Worm (Caenorhabditis elegans) whole organism, L2 larva: ENCODE measurements around the gene fipr-8.

Experiments
- R02D3.7 ChIP-seq: fragments of 150-350 bp; optimal IDR thresholded peaks from 2 replicates; lab custom pipeline; 2014; ENCODE audit warnings: missing biosample characterization, missing genetic modification characterization
- ZK546.5 ChIP-seq: sonication (generic microtip); optimal IDR thresholded peaks from 2 replicates; lab custom pipeline; 2017; ENCODE audit warnings: missing biosample characterization, missing genetic modification characterization
- crh-2 ChIP-seq: sonication (generic microtip); optimal IDR thresholded peaks from 2 replicates; lab custom pipeline; 2017; ENCODE audit warnings: missing biosample characterization, missing genetic modification characterization
- elt-1 ChIP-seq: fragments of 150-350 bp; optimal IDR thresholded peaks from 2 replicates; lab custom pipeline; 2014; ENCODE audit warnings: missing biosample characterization, missing genetic modification characterization
- lin-39 ChIP-seq: fragments of 150-350 bp; optimal IDR thresholded peaks from 2 replicates; lab custom pipeline; 2014; ENCODE audit warnings: missing biosample characterization, missing genetic modification reagents, missing genetic modification characterization
- nhr-12 ChIP-seq: fragments of 150-350 bp; optimal IDR thresholded peaks from 2 replicates; lab custom pipeline; 2014; ENCODE audit warnings: missing biosample characterization, missing genetic modification characterization
- nhr-237 ChIP-seq: fragments of 150-350 bp; optimal IDR thresholded peaks from 2 replicates; lab custom pipeline; 2014; ENCODE audit warnings: missing biosample characterization, missing genetic modification characterization
- snpc-4 ChIP-seq: fragments of 150-350 bp; optimal IDR thresholded peaks from 2 replicates; lab custom pipeline; 2014; ENCODE audit warnings: missing biosample characterization, missing genetic modification characterization

DNA sequence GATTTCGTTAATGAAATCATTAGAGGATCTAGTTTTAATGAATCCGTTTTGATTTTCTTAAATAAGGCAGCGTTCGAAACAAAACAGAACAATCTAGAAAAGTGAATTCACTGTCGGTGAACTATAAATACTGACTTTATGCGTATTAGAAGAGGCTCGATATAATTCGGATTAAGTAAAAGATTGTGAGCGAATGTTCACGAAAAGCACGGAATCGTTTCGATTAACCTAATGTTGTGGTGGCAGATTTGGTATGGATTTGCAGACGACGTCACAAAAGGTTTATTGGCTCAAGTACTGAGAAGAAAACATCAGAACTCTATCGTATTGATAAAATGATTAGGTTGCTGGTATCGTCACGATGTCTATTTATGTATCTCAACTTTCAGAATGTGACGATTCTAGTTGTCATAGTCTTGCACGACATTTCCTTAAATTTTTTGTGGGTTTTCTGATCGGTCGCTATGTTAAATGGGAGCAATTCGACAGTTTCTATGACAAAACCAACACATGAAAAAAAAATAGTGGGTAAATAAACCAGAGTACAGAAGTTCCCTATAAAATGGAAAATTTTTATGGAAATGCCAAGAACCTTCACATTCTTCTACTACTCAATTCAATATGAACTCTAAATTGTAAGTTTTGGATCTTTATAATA lies 10.4 kb downstream of the fipr-8 start, which contains the start of the genes pyt-1 and fipr-7:
- TF ChIP-seq elt-1: no peak
- no peak for TF ChIP-seq lin-39 (tag; lab: Kevin White, UChicago)
- no peak for TF ChIP-seq snpc-4 (tag; lab: Kevin White, UChicago)
- TF ChIP-seq R02D3.7 (tag; lab: Kevin White, UChicago): no peak
- no peak for TF ChIP-seq nhr-237
- TF ChIP-seq crh-2 (tag; lab: Kevin White, UChicago): no peak
- no peak for TF ChIP-seq ZK546.5 (tag; lab: Kevin White, UChicago)
- no peak for TF ChIP-seq nhr-12 (tag; lab: Kevin White, UChicago)
